Fruit fly (Drosophila melanogaster) whole organism, pupa: Measurements from ENCODE around the gene mRpL46.

Experiments
- CG10348 ChIP-seq: fragments of 200-800 bp; sonication (Bioruptor generic); IDR thresholded peaks from 2 replicates; pipeline ENCODE4 v1.3.6; 2022; ENCODE audit warnings: missing biosample characterization, missing genetic modification characterization
- CG12605 ChIP-seq: fragments of 200-800 bp; sonication (Bioruptor generic); IDR thresholded peaks from 2 replicates; pipeline ENCODE4 v1.3.6; 2022; ENCODE audit warnings: missing biosample characterization, missing genetic modification characterization
- CG13204 ChIP-seq: fragments of 200-800 bp; sonication (Bioruptor generic); optimal IDR thresholded peaks from 2 replicates; lab custom pipeline; 2018; ENCODE audit warnings: missing biosample characterization, mild to moderate bottlenecking, missing genetic modification characterization, moderate library complexity
- CG14655 ChIP-seq: fragments of 200-800 bp; sonication (Bioruptor generic); optimal IDR thresholded peaks from 3 replicates; lab custom pipeline; 2017; ENCODE audit warnings: mild to moderate bottlenecking, missing biosample characterization, missing genetic modification reagents, missing genetic modification characterization
- CG15710 ChIP-seq: fragments of 200-800 bp; sonication (Bioruptor generic); optimal IDR thresholded peaks from 2 replicates; lab custom pipeline; 2018; ENCODE audit warnings: missing biosample characterization, mild to moderate bottlenecking, missing genetic modification characterization, moderate library complexity
- CG17806 ChIP-seq: fragments of 200-800 bp; sonication (Bioruptor generic); optimal IDR thresholded peaks from 2 replicates; lab custom pipeline; 2018; ENCODE audit warnings: missing biosample characterization, mild to moderate bottlenecking, missing genetic modification characterization, moderate library complexity
- CG32121 ChIP-seq: fragments of 200-800 bp; sonication (Bioruptor generic); IDR thresholded peaks from 2 replicates; pipeline ENCODE4 v1.3.6; 2022; ENCODE audit warnings: missing biosample characterization, missing genetic modification characterization
- CG34367 ChIP-seq: fragments of 200-800 bp; sonication (Bioruptor generic); optimal IDR thresholded peaks from 2 replicates; lab custom pipeline; 2018; ENCODE audit warnings: missing biosample characterization, mild to moderate bottlenecking, missing genetic modification characterization
- CG4496 ChIP-seq: fragments of 200-800 bp; sonication (Bioruptor generic); IDR thresholded peaks from 3 replicates; pipeline ENCODE4 v1.3.6; 2022; ENCODE audit warnings: missing biosample characterization, missing genetic modification characterization
- CG8159 ChIP-seq: fragments of 200-800 bp; sonication (Bioruptor generic); optimal IDR thresholded peaks from 3 replicates; lab custom pipeline; 2018; ENCODE audit warnings: missing biosample characterization, mild to moderate bottlenecking, missing genetic modification characterization, moderate library complexity
- CG8301 ChIP-seq: fragments of 200-800 bp; sonication (Bioruptor generic); optimal IDR thresholded peaks from 2 replicates; lab custom pipeline; 2018; ENCODE audit warnings: missing biosample characterization, mild to moderate bottlenecking, missing genetic modification characterization
- CG9948 ChIP-seq: fragments of 200-800 bp; sonication (Bioruptor generic); optimal IDR thresholded peaks from 2 replicates; lab custom pipeline; 2018; ENCODE audit warnings: missing biosample characterization, mild to moderate bottlenecking, missing genetic modification characterization, moderate library complexity
- D1 ChIP-seq: fragments of 200-800 bp; sonication (Bioruptor generic); optimal IDR thresholded peaks from 2 replicates; lab custom pipeline; 2018; ENCODE audit warnings: missing biosample characterization, mild to moderate bottlenecking, missing genetic modification characterization, moderate library complexity
- EcR ChIP-seq: fragments of 200-800 bp; sonication (Bioruptor generic); optimal IDR thresholded peaks from 3 replicates; lab custom pipeline; 2019; ENCODE audit warnings: missing biosample characterization, missing genetic modification characterization, mild to moderate bottlenecking, moderate library complexity, missing genetic modification reagents
- Ets98B ChIP-seq: fragments of 200-800 bp; sonication (Bioruptor generic); IDR thresholded peaks from 2 replicates; pipeline ENCODE4 v1.3.6; 2022; ENCODE audit warnings: missing biosample characterization, missing genetic modification characterization
- Pif1A ChIP-seq: fragments of 200-800 bp; sonication (Bioruptor generic); optimal IDR thresholded peaks from 3 replicates; lab custom pipeline; 2016; ENCODE audit warnings: missing biosample characterization, missing genetic modification characterization
- Pif1B ChIP-seq: fragments of 200-800 bp; sonication (Bioruptor generic); optimal IDR thresholded peaks from 3 replicates; lab custom pipeline; 2016; ENCODE audit warnings: missing biosample characterization, missing genetic modification characterization
- Snoo ChIP-seq: fragments of 200-800 bp; sonication (Bioruptor generic); optimal IDR thresholded peaks from 3 replicates; lab custom pipeline; 2017; ENCODE audit warnings: missing biosample characterization, mild to moderate bottlenecking, missing genetic modification characterization, inconsistent platforms
- fd96Ca ChIP-seq: fragments of 200-800 bp; sonication (Bioruptor generic); IDR thresholded peaks from 3 replicates; pipeline ENCODE4 v1.3.6; 2022; ENCODE audit warnings: missing biosample characterization, missing genetic modification characterization
- gl ChIP-seq: fragments of 200-800 bp; sonication (Bioruptor generic); optimal IDR thresholded peaks from 2 replicates; lab custom pipeline; 2018; ENCODE audit warnings: missing biosample characterization, mild to moderate bottlenecking, missing genetic modification characterization
- rn ChIP-seq: fragments of 200-800 bp; sonication (Bioruptor generic); IDR thresholded peaks from 2 replicates; pipeline ENCODE4 v1.3.6; 2022; ENCODE audit warnings: missing biosample characterization, missing genetic modification characterization

Gene mRpL46

dm6 chr3L:1737898-1738322 lies 39.3 kb upstream of the mRpL46 start, which contains the start of gene PIG-Wb:
TSS of gene PIG-Wb (minus strand) at chr3L:1738106.
- TF ChIP-seq Ets98B (GFP tag; lab: Robert Waterston, UW) (no peak), Snoo (tag; lab: Kevin White, UChicago) (no peak), Pif1A (GFP tag; lab: Kevin White, UChicago) (no peak), CG12605 (no peak), CG34367 (tag; lab: Kevin White, UChicago) (no peak), CG15710 (tag; lab: Kevin White, UChicago) (no peak), D1 (tag; lab: Kevin White, UChicago) (no peak), CG17806 (tag; lab: Kevin White, UChicago) (no peak), CG8159 (tag; lab: Kevin White, UChicago) (no peak)

dm6 chr3L:1738375-1739328 lies 38.6 kb upstream of the mRpL46 start, which contains the start of gene Gk2:
TSS of gene Gk2 (plus strand) at chr3L:1738407.
- TF ChIP-seq EcR (GFP tag; lab: Kevin White, UChicago) (peak; percentile 3), CG14655 (GFP tag; lab: Kevin White, UChicago) (no peak)

dm6 chr3L:1739522-1740128 lies 37.6 kb upstream of the mRpL46 start:
- TF ChIP-seq CG15710 (tag; lab: Kevin White, UChicago) (no peak), gl (tag; lab: Kevin White, UChicago) (peak; percentile 5), EcR (GFP tag; lab: Kevin White, UChicago) (peak; percentile 78), Ets98B (GFP tag; lab: Robert Waterston, UW) (no peak)

- TF ChIP-seq CG8301 (tag; lab: Kevin White, UChicago) (no peak), CG12605 (no peak), gl (tag; lab: Kevin White, UChicago) (no peak), CG14655 (GFP tag; lab: Kevin White, UChicago) (no peak), CG9948 (tag; lab: Kevin White, UChicago) (peak; percentile 8), CG15710 (tag; lab: Kevin White, UChicago) (peak; percentile 14), CG17806 (tag; lab: Kevin White, UChicago) (no peak), fd96Ca (GFP tag; lab: Robert Waterston, UW) (peak; percentile 81), Ets98B (GFP tag; lab: Robert Waterston, UW) (peak; percentile 54; the same call in 1 of the 2 replicates), CG32121 (GFP tag; lab: Robert Waterston, UW) (peak; percentile 69), Snoo (tag; lab: Kevin White, UChicago) (no peak), CG34367 (tag; lab: Kevin White, UChicago) (peak; percentile 18), rn (0 out of 2 replicates have a peak, but pooled peaks have one; percentile 15), CG4496 (peak; percentile 71), CG13204 (GFP tag; lab: Kevin White, UChicago) (no peak), D1 (tag; lab: Kevin White, UChicago) (no peak), CG10348 (0 out of 2 replicates have a peak, but pooled peaks have one; percentile 34), EcR (GFP tag; lab: Kevin White, UChicago) (no peak), Pif1A (GFP tag; lab: Kevin White, UChicago) (peak; percentile 57)
- TF ChIP-seq, all 21 proteins: peak for 10
Measured at dm6 chr3L:1740129-1740975, 36.9 kb upstream of the mRpL46 start.

dm6 chr3L:1741107-1741506 lies 36.1 kb upstream of the mRpL46 start:
- peak; percentile 41 for TF ChIP-seq CG8301 (tag; lab: Kevin White, UChicago)
- TF ChIP-seq Ets98B (GFP tag; lab: Robert Waterston, UW) = peak; percentile 20
- 0 out of 3 replicates have a peak, but pooled peaks have one; percentile 36 for TF ChIP-seq fd96Ca (GFP tag; lab: Robert Waterston, UW)
- no peak for TF ChIP-seq rn
- TF ChIP-seq CG13204 (GFP tag; lab: Kevin White, UChicago) = no peak
- TF ChIP-seq Pif1B (GFP tag; lab: Kevin White, UChicago) = no peak
- TF ChIP-seq D1 (tag; lab: Kevin White, UChicago) = no peak
- TF ChIP-seq CG10348 = no peak
- TF ChIP-seq CG4496 = no peak
- TF ChIP-seq CG8159 (tag; lab: Kevin White, UChicago) = peak; percentile 12
- TF ChIP-seq CG34367 (tag; lab: Kevin White, UChicago) = no peak
- no peak for TF ChIP-seq CG12605
- no peak for TF ChIP-seq gl (tag; lab: Kevin White, UChicago)
- TF ChIP-seq Pif1A (GFP tag; lab: Kevin White, UChicago) = peak; percentile 34
- TF ChIP-seq Snoo (tag; lab: Kevin White, UChicago) = no peak
- TF ChIP-seq EcR (GFP tag; lab: Kevin White, UChicago) = no peak
- TF ChIP-seq CG15710 (tag; lab: Kevin White, UChicago) = no peak
- no peak for TF ChIP-seq CG17806 (tag; lab: Kevin White, UChicago)
- no peak for TF ChIP-seq CG9948 (tag; lab: Kevin White, UChicago)
- TF ChIP-seq CG14655 (GFP tag; lab: Kevin White, UChicago) = no peak
- 0 out of 2 replicates have a peak, but pooled peaks have one; percentile 16 for TF ChIP-seq CG32121 (GFP tag; lab: Robert Waterston, UW)
